Worm (Caenorhabditis elegans) whole organism, late embryonic: ENCODE measurements around the gene C35B1.5.

Experiments
- C08G9.2 ChIP-seq: sonication (generic microtip); optimal IDR thresholded peaks from 2 replicates; lab custom pipeline; 2016; ENCODE audit warnings: mild to moderate bottlenecking, missing genetic modification characterization, moderate library complexity, missing compliant biosample characterization
- C38D4.7 ChIP-seq: fragments of 200-800 bp; sonication (Bioruptor generic); optimal IDR thresholded peaks from 2 replicates; lab custom pipeline; 2018; ENCODE audit warnings: mild to moderate bottlenecking, missing genetic modification characterization, moderate library complexity, missing compliant biosample characterization
- ama-1 ChIP-seq: fragments of 150-350 bp; optimal IDR thresholded peaks from 2 replicates; lab custom pipeline; 2014
- ceh-2 ChIP-seq: sonication (generic microtip); optimal IDR thresholded peaks from 2 replicates; lab custom pipeline; 2016; ENCODE audit warnings: missing genotype, missing genetic modification characterization, missing compliant biosample characterization
- ceh-22 ChIP-seq: sonication (generic microtip); optimal IDR thresholded peaks from 2 replicates; lab custom pipeline; 2017; ENCODE audit warnings: missing biosample characterization, missing genetic modification characterization
- ceh-24 ChIP-seq: sonication (generic microtip); optimal IDR thresholded peaks from 2 replicates; lab custom pipeline; 2016; ENCODE audit warnings: mild to moderate bottlenecking, missing genetic modification characterization, missing compliant biosample characterization
- ceh-30 ChIP-seq: fragments of 150-350 bp; optimal IDR thresholded peaks from 2 replicates; lab custom pipeline; 2014; ENCODE audit warnings: missing biosample characterization, missing genetic modification characterization
- ceh-34 ChIP-seq: sonication (generic microtip); optimal IDR thresholded peaks from 2 replicates; lab custom pipeline; 2016; ENCODE audit warnings: mild to moderate bottlenecking, missing genetic modification characterization, missing compliant biosample characterization
- ceh-48 ChIP-seq: sonication (generic microtip); optimal IDR thresholded peaks from 2 replicates; lab custom pipeline; 2016; ENCODE audit warnings: missing genetic modification characterization, inconsistent platforms, missing compliant biosample characterization
- ceh-6 ChIP-seq: fragments of 200-800 bp; sonication (Bioruptor generic); optimal IDR thresholded peaks from 2 replicates; lab custom pipeline; 2018; ENCODE audit warnings: mild to moderate bottlenecking, missing genetic modification characterization, missing compliant biosample characterization
- che-1 ChIP-seq: sonication (generic microtip); optimal IDR thresholded peaks from 2 replicates; lab custom pipeline; 2016; ENCODE audit warnings: mild to moderate bottlenecking, missing genetic modification characterization, missing compliant biosample characterization
- dmd-4 ChIP-seq: sonication (generic microtip); optimal IDR thresholded peaks from 2 replicates; lab custom pipeline; 2016; ENCODE audit warnings: borderline replicate concordance, missing genetic modification characterization, missing compliant biosample characterization
- elt-2 ChIP-seq: sonication (generic microtip); optimal IDR thresholded peaks from 2 replicates; lab custom pipeline; 2016; ENCODE audit warnings: missing genetic modification reagents, missing genetic modification characterization, missing compliant biosample characterization
- ets-4 ChIP-seq: sonication (generic microtip); optimal IDR thresholded peaks from 2 replicates; lab custom pipeline; 2016; ENCODE audit warnings: missing genetic modification characterization, missing compliant biosample characterization
- fax-1 ChIP-seq: sonication (generic microtip); optimal IDR thresholded peaks from 2 replicates; lab custom pipeline; 2016; ENCODE audit warnings: missing genotype, missing genetic modification characterization, missing compliant biosample characterization
- fkh-6 ChIP-seq: sonication (generic microtip); optimal IDR thresholded peaks from 2 replicates; lab custom pipeline; 2016; ENCODE audit warnings: missing genetic modification characterization, missing compliant biosample characterization
- gmeb-2 ChIP-seq: sonication (generic microtip); optimal IDR thresholded peaks from 2 replicates; lab custom pipeline; 2016; ENCODE audit warnings: missing genetic modification characterization, inconsistent platforms, missing compliant biosample characterization
- hlh-13 ChIP-seq: fragments of 200-800 bp; sonication (Bioruptor generic); optimal IDR thresholded peaks from 2 replicates; lab custom pipeline; 2018; ENCODE audit warnings: mild to moderate bottlenecking, missing genetic modification characterization, missing compliant biosample characterization
- hlh-6 ChIP-seq: sonication (generic microtip); optimal IDR thresholded peaks from 2 replicates; lab custom pipeline; 2016; ENCODE audit warnings: missing genotype, missing genetic modification characterization, missing compliant biosample characterization
- hlh-8 ChIP-seq: sonication (generic microtip); optimal IDR thresholded peaks from 2 replicates; lab custom pipeline; 2016; ENCODE audit warnings: missing genotype, missing genetic modification characterization, missing compliant biosample characterization
- lim-6 ChIP-seq: sonication (generic microtip); optimal IDR thresholded peaks from 2 replicates; lab custom pipeline; 2016; ENCODE audit warnings: missing genetic modification characterization, missing compliant biosample characterization
- lin-11 ChIP-seq: fragments of 200-800 bp; sonication (Bioruptor generic); optimal IDR thresholded peaks from 2 replicates; lab custom pipeline; 2018; ENCODE audit warnings: mild to moderate bottlenecking, missing genetic modification characterization, missing compliant biosample characterization
- mec-3 ChIP-seq: sonication (generic microtip); optimal IDR thresholded peaks from 2 replicates; lab custom pipeline; 2016; ENCODE audit warnings: borderline replicate concordance, missing genetic modification characterization, missing compliant biosample characterization
- nhr-232 ChIP-seq: sonication (generic microtip); optimal IDR thresholded peaks from 2 replicates; lab custom pipeline; 2016; ENCODE audit warnings: missing genetic modification characterization, missing compliant biosample characterization
- npax-4 ChIP-seq: sonication (generic microtip); optimal IDR thresholded peaks from 2 replicates; lab custom pipeline; 2016; ENCODE audit warnings: missing genetic modification characterization, missing compliant biosample characterization
- pha-2 ChIP-seq: sonication (generic microtip); optimal IDR thresholded peaks from 2 replicates; lab custom pipeline; 2017; ENCODE audit warnings: mild to moderate bottlenecking, missing genetic modification characterization, missing compliant biosample characterization
- pha-4 ChIP-seq: fragments of 150-350 bp; optimal IDR thresholded peaks from 2 replicates; lab custom pipeline; 2018; ENCODE audit warnings: missing biosample characterization, missing genetic modification reagents, missing genetic modification characterization
- pqm-1 ChIP-seq: sonication (generic microtip); optimal IDR thresholded peaks from 2 replicates; lab custom pipeline; 2016; ENCODE audit warnings: missing genetic modification characterization, missing compliant biosample characterization
- pros-1 ChIP-seq: fragments of 150-350 bp; optimal IDR thresholded peaks from 2 replicates; lab custom pipeline; 2014; ENCODE audit warnings: missing biosample characterization, missing genetic modification reagents, missing genetic modification characterization
- ref-2 ChIP-seq: sonication (generic microtip); optimal IDR thresholded peaks from 2 replicates; lab custom pipeline; 2016; ENCODE audit warnings: missing genetic modification characterization, missing compliant biosample characterization
- sdc-2 ChIP-seq: sonication (generic microtip); optimal IDR thresholded peaks from 2 replicates; lab custom pipeline; 2016; ENCODE audit warnings: missing genotype, missing genetic modification characterization, missing compliant biosample characterization
- sox-2 ChIP-seq: fragments of 200-800 bp; sonication (Bioruptor generic); IDR thresholded peaks from 2 replicates; pipeline ENCODE4 v1.3.6; 2022; ENCODE audit warnings: missing genetic modification reagents, missing genetic modification characterization, missing compliant biosample characterization
- sox-4 ChIP-seq: sonication (generic microtip); optimal IDR thresholded peaks from 2 replicates; lab custom pipeline; 2017; ENCODE audit warnings: mild to moderate bottlenecking, missing genetic modification characterization, inconsistent platforms, missing compliant biosample characterization
- syd-9 ChIP-seq: sonication (generic microtip); optimal IDR thresholded peaks from 2 replicates; lab custom pipeline; 2016; ENCODE audit warnings: mild to moderate bottlenecking, missing genetic modification characterization, moderate library complexity, missing compliant biosample characterization
- tbx-2 ChIP-seq: sonication (generic microtip); optimal IDR thresholded peaks from 2 replicates; lab custom pipeline; 2016; ENCODE audit warnings: missing genetic modification characterization, missing compliant biosample characterization
- tbx-7 ChIP-seq: sonication (generic microtip); optimal IDR thresholded peaks from 2 replicates; lab custom pipeline; 2016; ENCODE audit warnings: missing genotype, missing genetic modification characterization, missing compliant biosample characterization
- unc-3 ChIP-seq, 2 experiments: fragments of 200-800 bp in 1 of 2; sonication (Bioruptor generic) in 1 of 2; sonication (generic microtip) in 1 of 2; conservative IDR thresholded peaks in 1 of 2; optimal IDR thresholded peaks in 1 of 2; 2 replicates each; pipeline versions ENCODE4 v1.3.6 to Lab custom; 2016 to 2022; ENCODE audit warnings: missing compliant biosample characterization in 2 of 2, missing genetic modification characterization in 2 of 2, missing genetic modification reagents in 1 of 2
- unc-42 ChIP-seq: sonication (generic microtip); optimal IDR thresholded peaks from 2 replicates; lab custom pipeline; 2016; ENCODE audit warnings: missing genotype, missing genetic modification characterization, missing compliant biosample characterization
- unc-86 ChIP-seq: sonication (generic microtip); optimal IDR thresholded peaks from 2 replicates; lab custom pipeline; 2016; ENCODE audit warnings: missing genetic modification characterization, missing compliant biosample characterization
- zip-5 ChIP-seq: sonication (generic microtip); optimal IDR thresholded peaks from 2 replicates; lab custom pipeline; 2016; ENCODE audit warnings: missing genetic modification characterization, missing compliant biosample characterization
- ztf-16 ChIP-seq: sonication (generic microtip); optimal IDR thresholded peaks from 2 replicates; lab custom pipeline; 2017; ENCODE audit warnings: missing genetic modification characterization, missing compliant biosample characterization

The C35B1.5 gene

DNA sequence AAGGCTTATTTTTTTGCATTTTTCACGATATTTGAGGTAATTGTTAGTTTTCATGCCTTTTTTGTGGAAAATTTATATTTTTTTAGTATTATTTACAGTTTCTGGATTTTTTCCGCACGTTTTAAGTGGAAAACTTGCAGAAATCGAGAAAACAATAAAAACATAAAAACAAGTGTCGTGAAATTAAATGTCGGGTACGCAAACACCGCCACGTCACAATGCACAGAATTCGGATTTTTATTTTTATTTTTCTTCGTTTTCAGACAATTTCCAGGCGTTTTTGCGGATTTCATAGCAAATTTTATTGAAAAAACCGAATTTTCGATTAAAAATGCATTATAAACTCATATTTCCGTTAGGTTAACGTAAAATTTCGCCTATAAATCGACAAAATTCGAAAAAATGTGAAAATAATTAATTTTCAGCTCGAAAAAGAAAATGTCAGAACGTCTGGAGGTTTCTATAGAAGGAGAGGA lies 1.8 kb upstream of the C35B1.5 start, which contains the start of gene C35B1.2:
TSS of gene C35B1.2 (plus strand) at position 426 of the 476 bp plus-strand sequence.
- TF ChIP-seq sox-2 (GFP tag; lab: Robert Waterston, UW) (no peak), zip-5 (tag; lab: Kevin White, UChicago) (no peak), syd-9 (tag; lab: Kevin White, UChicago) (no peak), npax-4 (no peak), dmd-4 (no peak), pqm-1 (tag; lab: Kevin White, UChicago) (no peak), nhr-232 (tag; lab: Kevin White, UChicago) (no peak), ref-2 (tag; lab: Kevin White, UChicago) (no peak), ceh-6 (no peak), hlh-8 (tag; lab: Kevin White, UChicago) (no peak)

DNA sequence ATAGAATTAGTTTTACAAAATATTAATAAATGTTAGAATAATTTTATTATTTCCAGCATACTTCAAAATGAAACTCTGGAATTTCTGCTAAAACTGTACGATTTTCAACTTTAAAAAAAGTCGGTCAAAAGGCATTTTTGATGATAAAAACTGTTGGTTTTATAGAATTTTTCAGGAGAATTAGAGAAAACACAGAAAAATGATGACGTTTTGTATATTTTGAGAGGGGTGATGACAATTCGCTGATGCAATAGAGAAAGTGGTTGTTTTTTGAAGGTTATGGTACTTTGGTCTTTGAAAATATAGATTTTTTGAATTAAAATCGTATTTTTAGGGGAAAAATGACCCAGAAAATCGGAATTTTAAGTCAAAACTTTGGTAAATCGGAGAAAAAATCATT lies 1.0 kb upstream of the C35B1.5 start:
- TF ChIP-seq unc-42 (tag; lab: Kevin White, UChicago): no peak
- TF ChIP-seq unc-3 (GFP tag; conservative IDR thresholded peaks at IDR 0.05; lab: Robert Waterston, UW): no peak
- TF ChIP-seq unc-3 (tag; optimal IDR thresholded peaks at IDR 0.05; lab: Kevin White, UChicago): no peak
- no peak for TF ChIP-seq hlh-13 (GFP tag; lab: Kevin White, UChicago)

ce11 chrIV:4083094-4083493 lies 915 bp downstream of the C35B1.5 start:
- TF ChIP-seq syd-9 (tag; lab: Kevin White, UChicago): no peak
- no peak for TF ChIP-seq ceh-2 (tag; lab: Kevin White, UChicago)
- TF ChIP-seq ama-1 (lab: Kevin White, UChicago): no peak
- TF ChIP-seq ceh-48 (tag; lab: Kevin White, UChicago): no peak
- no peak for TF ChIP-seq ceh-24
- TF ChIP-seq fax-1: no peak
- no peak for TF ChIP-seq che-1
- TF ChIP-seq C08G9.2: no peak
- TF ChIP-seq pros-1 (tag; lab: Kevin White, UChicago): no peak
- TF ChIP-seq hlh-6 (tag; lab: Kevin White, UChicago): no peak
- no peak for TF ChIP-seq hlh-8 (tag; lab: Kevin White, UChicago)
- no peak for TF ChIP-seq sdc-2
- no peak for TF ChIP-seq lin-11 (tag; lab: Kevin White, UChicago)
- TF ChIP-seq, all 69 proteins: peak for 0

ce11 chrIV:4082599-4082998 lies 1.4 kb downstream of the C35B1.5 start:
- no peak for TF ChIP-seq lim-6 (tag; lab: Kevin White, UChicago)
- TF ChIP-seq dmd-4: no peak
- no peak for TF ChIP-seq sox-4 (tag; lab: Kevin White, UChicago)
- no peak for TF ChIP-seq ceh-34 (tag; lab: Kevin White, UChicago)
- no peak for TF ChIP-seq pros-1 (tag; lab: Kevin White, UChicago)
- no peak for TF ChIP-seq ceh-30 (tag; lab: Kevin White, UChicago)
- TF ChIP-seq tbx-7: no peak
- no peak for TF ChIP-seq pha-2 (tag; lab: Kevin White, UChicago)
- no peak for TF ChIP-seq pha-4 (tag; lab: Kevin White, UChicago)
- TF ChIP-seq unc-86 (tag; lab: Kevin White, UChicago): no peak

DNA sequence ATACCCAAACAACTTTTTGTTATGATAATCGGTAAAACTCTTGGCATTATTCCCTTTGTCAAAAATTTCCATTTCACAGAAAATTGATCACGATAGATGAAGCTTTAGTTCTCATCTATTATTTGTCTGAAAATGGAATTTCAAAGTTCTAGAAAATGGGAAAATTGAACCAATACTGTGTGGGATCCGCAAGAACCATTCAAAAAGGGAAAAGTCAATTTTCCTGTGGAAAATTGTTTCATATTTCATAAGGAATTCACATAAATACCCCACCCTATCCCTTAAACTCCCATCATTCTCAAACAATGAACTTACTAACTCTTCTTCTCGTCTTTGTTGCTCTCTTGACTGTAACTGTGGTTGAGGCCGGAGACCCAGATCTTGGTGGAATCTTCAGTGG lies 3.2 kb downstream of the C35B1.5 start, which contains the start of the genes C35B1.9 and C35B1.3:
TSS of gene C35B1.9 (minus strand) at position 101 of the 400 bp plus-strand sequence.
TSS of gene C35B1.3 (plus strand) at position 306 of the 400 bp plus-strand sequence.
- TF ChIP-seq dmd-4 (no peak), elt-2 (tag; lab: Kevin White, UChicago) (no peak), pha-4 (tag; lab: Kevin White, UChicago) (no peak)

DNA sequence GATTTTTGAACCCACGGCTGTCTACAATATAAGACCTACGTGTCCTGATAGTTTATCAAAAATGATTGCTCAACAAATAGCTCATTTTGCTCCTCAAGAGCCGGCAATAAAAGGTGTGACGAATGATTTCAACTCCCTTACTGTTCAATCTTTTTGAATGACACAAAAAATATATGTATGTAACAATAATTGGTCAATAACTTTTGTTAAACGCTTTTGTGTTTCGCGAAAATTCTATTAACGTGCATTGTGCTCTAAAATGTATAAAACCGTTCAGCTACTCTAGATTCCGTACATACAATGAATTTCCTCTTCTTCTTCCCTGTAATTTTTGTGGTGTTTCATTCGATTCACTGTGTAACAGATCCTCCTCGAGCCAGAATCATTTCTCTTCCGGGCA lies 4.5 kb downstream of the C35B1.5 start, which contains the start of gene C35B1.4:
TSS of gene C35B1.4 (plus strand) at position 301 of the 400 bp plus-strand sequence.
- no peak for TF ChIP-seq sox-4 (tag; lab: Kevin White, UChicago)
- TF ChIP-seq mec-3: no peak
- no peak for TF ChIP-seq C38D4.7 (GFP tag; lab: Kevin White, UChicago)
- no peak for TF ChIP-seq ztf-16
- no peak for TF ChIP-seq sox-2 (GFP tag; lab: Robert Waterston, UW)
- no peak for TF ChIP-seq sdc-2
- no peak for TF ChIP-seq ets-4 (tag; lab: Kevin White, UChicago)
- TF ChIP-seq C08G9.2: no peak
- TF ChIP-seq tbx-7: no peak
- TF ChIP-seq ceh-22: no peak
- no peak for TF ChIP-seq ceh-2 (tag; lab: Kevin White, UChicago)
- no peak for TF ChIP-seq gmeb-2
- no peak for TF ChIP-seq tbx-2 (tag; lab: Kevin White, UChicago)
- TF ChIP-seq fkh-6: no peak
